Fruit fly (Drosophila melanogaster): Measurements from ENCODE around the gene CG31882.

Gene CG31882

dm6 chr2L:9615983-9616519, 9.0 kb downstream of the CG31882 start, which contains the start of gene GlcAT-S:
Gene GlcAT-S (plus strand): TSS chr2L:9616469.
- TF ChIP-seq CTCF (optimal IDR thresholded peaks at IDR 0.05) (no peak), CG8478 (optimal IDR thresholded peaks at IDR 0.05) (no peak)

DNA sequence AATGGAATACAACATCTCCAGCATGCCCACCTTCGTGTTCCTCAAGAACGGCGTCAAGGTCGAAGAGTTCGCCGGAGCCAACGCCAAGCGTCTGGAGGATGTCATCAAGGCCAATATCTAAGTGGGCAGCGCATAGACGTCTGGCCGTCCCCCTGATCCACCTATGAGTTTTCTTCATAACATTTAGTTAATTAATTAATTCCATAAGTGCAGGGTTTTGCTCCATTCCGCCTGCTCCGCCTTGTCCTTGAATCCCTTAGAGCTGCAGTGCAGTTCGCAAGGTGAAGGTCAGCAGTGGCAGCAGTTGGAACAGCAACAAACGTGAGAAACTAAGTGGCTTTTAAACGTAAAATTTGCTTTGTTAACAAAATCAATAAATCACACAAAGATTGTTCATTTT, 9.5 kb downstream of the CG31882 start:
- no peak for TF ChIP-seq CG8478 (optimal IDR thresholded peaks at IDR 0.05)
- TF ChIP-seq CTCF (optimal IDR thresholded peaks at IDR 0.05): no peak

dm6 chr2L:9614674-9615258, 10.3 kb downstream of the CG31882 start:
- TF ChIP-seq CG8478 (optimal IDR thresholded peaks at IDR 0.05): no peak
- TF ChIP-seq CTCF (optimal IDR thresholded peaks at IDR 0.05): no peak

dm6 chr2L:9613922-9614321, 11.2 kb downstream of the CG31882 start:
- no peak for TF ChIP-seq CG8478 (optimal IDR thresholded peaks at IDR 0.05)

DNA sequence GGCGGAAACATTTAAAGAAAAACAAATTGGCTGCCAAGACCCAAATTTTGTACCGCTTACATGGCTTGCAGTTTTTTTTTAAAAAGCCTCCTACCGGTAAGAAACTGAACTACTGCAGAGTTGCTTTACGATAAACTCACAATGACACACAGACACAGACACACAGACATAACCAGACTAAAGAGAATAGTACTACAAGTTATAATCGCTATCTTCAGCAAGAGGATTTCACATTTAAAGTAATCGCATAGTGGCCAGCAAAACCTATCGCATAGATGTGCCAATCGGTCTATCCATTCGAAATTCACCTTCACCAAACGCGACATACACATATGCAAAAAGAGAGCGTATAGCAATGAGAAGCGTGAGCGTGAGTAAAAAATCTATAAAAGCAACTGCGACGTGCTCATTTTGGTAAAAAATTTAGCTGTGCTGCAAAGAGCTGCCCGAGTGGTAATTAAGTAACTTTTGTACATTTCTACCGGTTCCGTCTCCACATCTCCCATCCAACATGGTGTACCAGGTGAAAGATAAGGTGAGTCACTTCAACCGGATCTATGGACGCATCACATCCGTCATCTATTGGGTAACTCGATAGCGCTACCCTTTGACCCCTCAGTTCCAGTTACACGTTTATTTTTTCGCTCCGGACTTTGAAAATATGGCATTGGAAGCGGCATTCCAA, 11.9 kb downstream of the CG31882 start, which contains the start of gene Trx2:
TSS of gene Trx2 (plus strand) at position 161 of the 685 bp plus-strand sequence.
- TF ChIP-seq CG8478 (optimal IDR thresholded peaks at IDR 0.05) (no peak), CTCF (optimal IDR thresholded peaks at IDR 0.05) (peak; percentile 80 to 91)

DNA sequence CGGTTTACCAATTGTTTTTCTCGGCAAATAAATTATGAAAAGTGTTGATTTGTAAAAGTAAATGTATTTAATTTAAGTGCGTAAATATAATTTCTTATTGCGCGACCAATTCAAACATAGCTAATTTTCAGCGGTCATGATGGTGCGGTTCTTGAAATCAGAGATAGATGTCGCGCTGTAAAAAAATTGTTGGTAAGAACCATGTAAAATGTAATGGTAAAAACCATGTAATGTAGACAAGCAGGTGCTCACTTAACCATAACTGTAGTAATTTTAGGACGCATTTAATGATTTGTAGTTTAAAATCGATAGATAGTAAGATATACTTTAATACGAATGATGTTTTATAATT, 12.5 kb downstream of the CG31882 start:
- peak in 1 of 2 experiments; percentile 88 for TF ChIP-seq CTCF (optimal IDR thresholded peaks at IDR 0.05)
- TF ChIP-seq CG8478 (optimal IDR thresholded peaks at IDR 0.05): no peak

- TF ChIP-seq CG8478 (optimal IDR thresholded peaks at IDR 0.05): no peak
- no peak for TF ChIP-seq CTCF (optimal IDR thresholded peaks at IDR 0.05)
These were observed 15.7 kb downstream of the CG31882 start for dm6 chr2L:9609337-9609856.

- no peak for TF ChIP-seq CG8478 (optimal IDR thresholded peaks at IDR 0.05)
These were observed 17.0 kb downstream of the CG31882 start, which contains the start of gene gcm2 for dm6 chr2L:9607997-9608563. Gene gcm2 (plus strand): TSS chr2L:9608562.

DNA sequence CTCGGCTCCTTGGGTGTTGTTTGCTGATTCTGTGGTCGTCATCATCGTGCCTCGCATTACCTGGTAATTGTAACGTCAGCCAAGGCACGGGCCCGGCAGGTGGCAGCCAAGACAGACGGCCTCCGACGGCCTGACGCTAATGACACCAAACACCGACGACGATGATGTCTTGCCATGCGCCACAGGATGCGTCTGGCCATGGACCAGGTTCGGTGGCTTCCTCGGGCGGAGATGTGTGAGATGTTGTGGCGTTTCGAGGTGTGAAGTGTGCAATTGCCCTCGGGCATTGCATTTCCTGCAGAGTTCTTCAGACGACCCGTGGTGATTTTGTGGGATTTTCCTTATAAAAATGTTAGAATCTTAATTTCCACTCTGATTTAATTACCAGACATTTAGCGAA, 23.0 kb downstream of the CG31882 start:
- TF ChIP-seq CG8478 (optimal IDR thresholded peaks at IDR 0.05) (no peak), CTCF (optimal IDR thresholded peaks at IDR 0.05) (no peak)

DNA sequence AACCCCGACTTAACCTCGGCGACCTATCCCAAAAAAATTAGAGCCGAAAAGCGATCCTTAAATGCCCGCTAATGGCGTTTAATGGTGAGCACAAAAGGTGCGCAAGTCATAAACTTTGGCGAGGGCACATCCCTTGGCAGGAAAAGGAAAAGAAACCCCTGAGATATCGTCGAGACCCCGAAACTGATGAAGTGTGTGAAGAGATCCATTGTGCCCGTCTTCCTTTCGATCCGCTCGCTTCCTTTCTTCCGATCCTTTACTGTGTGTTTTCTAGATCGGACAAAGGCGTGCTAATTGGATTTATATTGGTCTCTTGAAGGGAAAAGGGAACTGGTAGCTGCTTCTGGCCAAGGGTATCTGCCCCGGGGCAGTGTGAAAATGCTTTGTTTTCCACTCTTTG, 23.9 kb downstream of the CG31882 start:
- no peak for TF ChIP-seq CTCF (optimal IDR thresholded peaks at IDR 0.05)
- TF ChIP-seq CG8478 (optimal IDR thresholded peaks at IDR 0.05): no peak

DNA sequence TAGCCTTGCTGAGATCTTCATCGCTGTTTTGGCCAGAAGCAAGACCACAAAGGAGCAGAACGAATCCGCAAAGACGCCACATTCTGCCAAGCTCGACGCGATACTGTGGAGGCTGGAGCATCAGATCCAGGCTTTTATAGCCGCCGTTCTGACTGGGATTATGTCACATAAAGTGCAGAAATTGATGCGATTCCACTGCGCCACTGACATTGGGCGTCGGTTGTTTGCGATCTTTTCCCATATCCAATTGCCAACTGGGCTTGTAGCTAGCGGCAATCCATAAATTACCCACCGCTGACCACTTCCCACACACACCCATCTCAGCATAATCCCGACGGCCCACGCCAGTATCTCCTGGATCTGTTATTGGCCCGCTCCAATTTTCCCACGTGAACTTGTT, 24.3 kb downstream of the CG31882 start, which contains the start of gene CG4382:
TSS of gene CG4382 (minus strand) at position 101 of the 400 bp plus-strand sequence.
- TF ChIP-seq CTCF (optimal IDR thresholded peaks at IDR 0.05): no peak
- no peak for TF ChIP-seq CG8478 (optimal IDR thresholded peaks at IDR 0.05)

DNA sequence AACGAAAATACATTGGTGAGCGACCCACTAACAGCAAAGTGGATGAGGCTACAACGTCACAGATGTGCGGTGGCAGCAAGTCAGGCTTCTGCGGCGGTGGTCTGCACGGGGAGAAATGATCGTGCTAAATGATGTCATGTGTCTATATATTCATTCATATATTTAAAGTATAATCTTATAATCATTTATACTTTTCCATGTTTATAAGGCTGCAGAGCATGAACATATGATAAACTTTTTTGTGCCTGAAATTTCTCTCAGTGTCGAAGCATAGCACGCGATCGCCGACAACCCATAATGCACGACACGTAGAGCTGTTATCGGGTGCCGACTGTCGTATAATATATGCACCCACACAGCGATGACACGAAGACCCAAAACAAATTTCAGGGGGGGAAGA, 26.7 kb downstream of the CG31882 start:
- TF ChIP-seq CG8478 (optimal IDR thresholded peaks at IDR 0.05) (no peak), CTCF (optimal IDR thresholded peaks at IDR 0.05) (no peak)

DNA sequence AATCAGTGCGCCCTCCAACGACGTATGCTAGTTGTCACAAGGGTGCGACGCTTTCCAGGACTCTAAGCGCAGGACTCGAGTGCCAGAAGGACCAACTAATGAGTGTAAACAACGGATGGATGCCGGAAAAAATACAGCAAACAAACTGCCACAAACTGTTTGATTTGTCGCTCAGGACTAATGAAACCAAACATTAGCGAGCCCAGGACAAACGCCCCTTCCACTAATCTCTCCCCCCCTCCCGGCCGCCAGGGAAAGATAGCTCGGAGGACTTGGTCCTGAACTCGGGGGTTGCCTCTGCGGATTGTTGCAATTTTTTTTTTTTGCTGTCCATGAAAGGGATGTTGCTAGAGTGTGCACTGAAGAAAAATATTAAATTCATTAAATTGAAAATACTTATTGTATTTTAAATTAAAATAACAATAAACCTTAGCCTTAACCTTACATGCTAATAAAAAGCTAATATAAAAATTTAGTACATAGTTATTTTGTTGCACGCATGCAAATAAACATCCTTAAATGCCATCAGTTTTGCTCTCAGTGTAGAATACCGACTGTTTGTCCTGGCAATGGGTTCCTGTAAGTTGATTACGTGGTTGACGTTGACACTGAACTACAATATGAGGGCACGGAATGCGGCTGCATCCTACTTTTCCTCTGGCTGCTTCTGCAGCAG, 30.3 kb downstream of the CG31882 start:
- TF ChIP-seq CG8478 (optimal IDR thresholded peaks at IDR 0.05): no peak
- no peak for TF ChIP-seq CTCF (optimal IDR thresholded peaks at IDR 0.05)

DNA sequence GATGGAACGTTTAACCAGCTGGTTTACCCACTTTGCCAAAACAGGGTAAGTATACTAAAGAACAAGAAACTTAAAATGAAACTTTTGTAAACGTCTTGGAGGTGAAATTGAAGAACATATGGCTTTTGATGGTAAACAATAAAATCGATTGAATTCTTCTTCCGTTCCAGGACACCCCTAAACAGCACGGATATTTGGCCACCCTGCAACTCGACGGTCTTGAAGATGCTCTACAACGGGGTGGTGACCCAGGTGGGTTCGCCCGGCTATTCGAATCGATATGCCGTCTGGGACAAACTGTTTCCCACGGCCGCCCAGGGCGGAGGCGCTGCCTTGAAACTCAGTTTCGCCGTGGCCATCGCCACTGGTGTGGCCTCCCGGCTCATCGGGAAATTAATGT, 33.9 kb downstream of the CG31882 start:
- TF ChIP-seq CG8478 (optimal IDR thresholded peaks at IDR 0.05) (no peak), CTCF (optimal IDR thresholded peaks at IDR 0.05) (no peak)

DNA sequence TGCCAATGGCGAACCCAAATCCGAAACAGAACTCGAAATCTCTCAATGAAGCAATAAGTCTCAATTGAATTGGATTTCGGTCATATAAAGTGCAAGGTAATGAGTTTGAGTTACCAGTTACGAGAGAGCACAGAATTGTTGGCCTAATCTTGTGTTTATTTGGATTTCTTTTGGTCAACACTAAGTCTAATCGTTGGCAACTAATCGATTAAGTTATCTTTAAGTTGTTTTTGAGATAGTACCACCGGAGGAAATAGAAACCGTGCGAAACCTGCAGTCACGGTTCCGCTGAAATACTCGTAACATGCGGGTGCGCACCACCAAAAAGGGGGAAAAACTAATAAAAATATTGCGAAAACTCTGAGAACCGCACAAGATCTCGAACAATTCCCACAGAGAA, 35.9 kb downstream of the CG31882 start, which contains the start of gene CG3841:
TSS of gene CG3841 (plus strand) at position 301 of the 400 bp plus-strand sequence.
- TF ChIP-seq CTCF (optimal IDR thresholded peaks at IDR 0.05) (no peak), CG8478 (optimal IDR thresholded peaks at IDR 0.05) (no peak)
